Worm (Caenorhabditis elegans) whole organism, L1 larva: ENCODE results near the gene cwf-19L2.

Experiments
- C04F5.9 ChIP-seq: sonication (generic microtip); optimal IDR thresholded peaks from 2 replicates; lab custom pipeline; 2016; ENCODE audit warnings: missing genetic modification characterization, missing compliant biosample characterization
- C16A3.4 ChIP-seq: fragments of 150-350 bp; optimal IDR thresholded peaks from 2 replicates; lab custom pipeline; 2014; ENCODE audit warnings: missing biosample characterization, missing genetic modification characterization
- Y116A8C.19 ChIP-seq: sonication (generic microtip); optimal IDR thresholded peaks from 2 replicates; lab custom pipeline; 2016; ENCODE audit warnings: missing compliant biosample characterization, missing genetic modification characterization, borderline replicate concordance
- aly-2 ChIP-seq: fragments of 150-350 bp; optimal IDR thresholded peaks from 2 replicates; lab custom pipeline; 2014; ENCODE audit warnings: missing biosample characterization, missing genetic modification characterization
- ama-1 ChIP-seq: fragments of 150-350 bp; optimal IDR thresholded peaks from 2 replicates; lab custom pipeline; 2014
- blmp-1 ChIP-seq: fragments of 150-350 bp; optimal IDR thresholded peaks from 2 replicates; lab custom pipeline; 2014; ENCODE audit warnings: missing biosample characterization, missing genetic modification characterization
- ceh-88 ChIP-seq: fragments of 200-800 bp; sonication (Bioruptor generic); IDR thresholded peaks from 2 replicates; pipeline ENCODE4 v1.3.6; 2022; ENCODE audit warnings: missing genetic modification characterization, missing compliant biosample characterization
- efl-1 ChIP-seq, 4 experiments: fragments of 150-350 bp; optimal IDR thresholded peaks in 3 of 4; peaks in 1 of 4; 1 replicate in 1 of 4; 2 replicates in 3 of 4; lab custom pipeline; 2014; ENCODE audit warnings: missing biosample characterization in 2 of 4, missing genetic modification characterization in 2 of 4, missing genetic modification reagents in 2 of 4
- efl-3 ChIP-seq: fragments of 200-800 bp; sonication (Bioruptor generic); optimal IDR thresholded peaks from 2 replicates; lab custom pipeline; 2018; ENCODE audit warnings: mild to moderate bottlenecking, missing genetic modification characterization, missing compliant biosample characterization
- egl-27 ChIP-seq, 2 experiments: fragments of 150-350 bp in 1 of 2; sonication (generic microtip); optimal IDR thresholded peaks; 3 replicates each; lab custom pipeline; 2017 to 2018; ENCODE audit warnings: missing biosample characterization in 2 of 2, missing genetic modification characterization in 2 of 2, missing genetic modification reagents in 2 of 2
- elt-2 ChIP-seq: sonication (generic microtip); optimal IDR thresholded peaks from 2 replicates; lab custom pipeline; 2016; ENCODE audit warnings: missing genetic modification characterization, mild to moderate bottlenecking, inconsistent platforms, missing compliant biosample characterization, missing genetic modification reagents
- ets-5 ChIP-seq: fragments of 200-800 bp; sonication (Bioruptor generic); IDR thresholded peaks from 2 replicates; pipeline ENCODE4 v1.3.6; 2022; ENCODE audit warnings: missing genetic modification characterization, missing compliant biosample characterization
- fkh-4 ChIP-seq: sonication (generic microtip); optimal IDR thresholded peaks from 2 replicates; lab custom pipeline; 2016; ENCODE audit warnings: missing compliant biosample characterization, missing genetic modification characterization, borderline replicate concordance
- fkh-8 ChIP-seq: sonication (generic microtip); optimal IDR thresholded peaks from 2 replicates; lab custom pipeline; 2016; ENCODE audit warnings: mild to moderate bottlenecking, missing genetic modification characterization, missing compliant biosample characterization
- fos-1 ChIP-seq: fragments of 150-350 bp; optimal IDR thresholded peaks from 2 replicates; lab custom pipeline; 2014; ENCODE audit warnings: missing biosample characterization, missing genetic modification characterization
- grh-1 ChIP-seq: fragments of 200-800 bp; sonication (Bioruptor generic); IDR thresholded peaks from 2 replicates; pipeline ENCODE4 v1.3.6; 2022; ENCODE audit warnings: missing genetic modification reagents, missing genetic modification characterization, missing compliant biosample characterization
- jun-1 ChIP-seq: fragments of 150-350 bp; optimal IDR thresholded peaks from 2 replicates; lab custom pipeline; 2014; ENCODE audit warnings: missing biosample characterization, missing genetic modification reagents, missing genetic modification characterization
- lin-14 ChIP-seq: fragments of 200-800 bp; sonication (Bioruptor generic); optimal IDR thresholded peaks from 2 replicates; lab custom pipeline; 2018; ENCODE audit warnings: mild to moderate bottlenecking, missing genetic modification characterization, moderate library complexity, missing compliant biosample characterization
- lin-39 ChIP-seq: fragments of 150-350 bp; optimal IDR thresholded peaks from 2 replicates; lab custom pipeline; 2014; ENCODE audit warnings: missing biosample characterization, missing genetic modification reagents, missing genetic modification characterization
- lir-3 ChIP-seq: sonication (generic microtip); optimal IDR thresholded peaks from 2 replicates; lab custom pipeline; 2016; ENCODE audit warnings: mild to moderate bottlenecking, missing genetic modification characterization, moderate library complexity, missing compliant biosample characterization; ENCODE audit not compliant: poor library complexity
- lsy-2 ChIP-seq, 2 experiments: fragments of 150-350 bp; optimal IDR thresholded peaks; 2 replicates each; lab custom pipeline; 2014; ENCODE audit warnings: missing biosample characterization in 2 of 2, missing genetic modification characterization in 2 of 2
- mab-9 ChIP-seq: fragments of 200-800 bp; sonication (Bioruptor generic); IDR thresholded peaks from 2 replicates; pipeline ENCODE4 v1.3.6; 2022; ENCODE audit warnings: missing genetic modification reagents, missing genetic modification characterization, missing compliant biosample characterization
- mef-2 ChIP-seq: fragments of 150-350 bp; optimal IDR thresholded peaks from 2 replicates; lab custom pipeline; 2014; ENCODE audit warnings: missing biosample characterization, missing genetic modification characterization
- mep-1 ChIP-seq: fragments of 150-350 bp; optimal IDR thresholded peaks from 2 replicates; lab custom pipeline; 2014; ENCODE audit warnings: missing biosample characterization, missing genetic modification characterization
- nhr-12 ChIP-seq: sonication (generic microtip); optimal IDR thresholded peaks from 2 replicates; lab custom pipeline; 2017; ENCODE audit warnings: missing biosample characterization, missing genetic modification characterization
- nhr-71 ChIP-seq: sonication (generic microtip); optimal IDR thresholded peaks from 2 replicates; lab custom pipeline; 2016; ENCODE audit warnings: mild to moderate bottlenecking, missing genetic modification characterization, moderate library complexity, missing compliant biosample characterization
- nhr-84 ChIP-seq: sonication (generic microtip); optimal IDR thresholded peaks from 2 replicates; lab custom pipeline; 2017; ENCODE audit warnings: missing biosample characterization, missing genetic modification characterization
- nhr-85 ChIP-seq: sonication (generic microtip); peaks from one replicate; lab custom pipeline; 2016; ENCODE audit warnings: missing genetic modification characterization, inconsistent platforms, missing compliant biosample characterization
- nhr-90 ChIP-seq: sonication (generic microtip); optimal IDR thresholded peaks from 2 replicates; lab custom pipeline; 2016; ENCODE audit warnings: mild to moderate bottlenecking, missing genetic modification characterization, missing compliant biosample characterization; ENCODE audit not compliant: poor library complexity
- pag-3 ChIP-seq: sonication (generic microtip); optimal IDR thresholded peaks from 2 replicates; lab custom pipeline; 2017; ENCODE audit warnings: missing genetic modification characterization, mild to moderate bottlenecking, missing compliant biosample characterization, antibody characterized with exemption, borderline replicate concordance; ENCODE audit not compliant: insufficient read depth
- pax-3 ChIP-seq: fragments of 200-800 bp; sonication (Bioruptor generic); optimal IDR thresholded peaks from 2 replicates; lab custom pipeline; 2018; ENCODE audit warnings: mild to moderate bottlenecking, missing genetic modification characterization, moderate library complexity, missing compliant biosample characterization
- rnt-1 ChIP-seq: sonication (generic microtip); optimal IDR thresholded peaks from 2 replicates; lab custom pipeline; 2016; ENCODE audit warnings: mild to moderate bottlenecking, missing genetic modification characterization, moderate library complexity, missing compliant biosample characterization
- skn-1 ChIP-seq: fragments of 150-350 bp; optimal IDR thresholded peaks from 2 replicates; lab custom pipeline; 2014; ENCODE audit warnings: missing biosample characterization, missing genetic modification characterization
- snpc-4 ChIP-seq: fragments of 150-350 bp; optimal IDR thresholded peaks from 2 replicates; lab custom pipeline; 2014; ENCODE audit warnings: missing biosample characterization, missing genetic modification characterization
- snu-23 ChIP-seq: sonication (generic microtip); optimal IDR thresholded peaks from 2 replicates; lab custom pipeline; 2016; ENCODE audit warnings: missing genetic modification characterization, missing compliant biosample characterization
- sox-4 ChIP-seq: sonication (generic microtip); optimal IDR thresholded peaks from 2 replicates; lab custom pipeline; 2016; ENCODE audit warnings: missing genetic modification characterization, missing compliant biosample characterization
- tlp-1 ChIP-seq: fragments of 150-350 bp; optimal IDR thresholded peaks from 2 replicates; lab custom pipeline; 2014; ENCODE audit warnings: missing biosample characterization, missing genetic modification characterization
- vab-15 ChIP-seq: sonication (generic microtip); optimal IDR thresholded peaks from 2 replicates; lab custom pipeline; 2017; ENCODE audit warnings: missing genotype, mild to moderate bottlenecking, missing genetic modification characterization, missing compliant biosample characterization
- ztf-4 ChIP-seq: fragments of 150-350 bp; optimal IDR thresholded peaks from 2 replicates; lab custom pipeline; 2014; ENCODE audit warnings: missing biosample characterization, missing genetic modification characterization

Gene cwf-19L2

DNA sequence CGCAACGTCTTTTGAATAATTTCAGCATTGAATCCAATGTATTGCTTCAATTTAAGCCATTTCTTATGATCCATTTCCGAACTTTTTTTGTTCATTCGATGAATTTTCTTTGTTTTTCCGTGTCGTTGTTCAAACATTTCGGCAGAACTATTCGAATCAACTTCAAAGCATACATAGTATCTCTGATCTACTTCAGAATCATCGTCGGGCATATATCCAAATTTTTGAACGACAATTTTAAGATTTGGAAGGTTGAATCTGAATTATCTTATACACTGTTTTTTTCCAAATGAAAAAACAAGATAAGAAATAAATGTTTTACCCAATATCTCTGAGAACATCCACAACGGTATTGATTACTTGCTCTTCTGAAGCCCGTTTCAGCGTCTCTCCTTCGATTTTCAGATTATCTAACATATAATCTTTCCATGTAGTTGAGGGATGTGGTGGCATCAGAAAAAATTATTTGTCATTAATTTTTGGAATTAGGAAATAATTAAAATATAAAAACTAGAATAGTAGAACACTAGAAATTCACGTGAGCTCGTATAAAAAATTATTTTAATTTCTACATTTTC, 35.8 kb downstream of the cwf-19L2 start, which contains the start of gene lab-2:
Gene lab-2, minus strand, starts transcription at position 453 of the 578 bp plus-strand sequence.
- TF ChIP-seq nhr-84 (no peak), C04F5.9 (tag; lab: Kevin White, UChicago) (no peak), sox-4 (no peak), fkh-4 (no peak), mab-9 (GFP tag; lab: Robert Waterston, UW) (no peak), jun-1 (tag; lab: Kevin White, UChicago) (no peak), skn-1 (no peak), C16A3.4 (peak; percentile 7), rnt-1 (tag; lab: Kevin White, UChicago) (no peak), mef-2 (tag; lab: Kevin White, UChicago) (no peak), lsy-2 (tag; optimal IDR thresholded peaks at IDR 0.05; lab: Kevin White, UChicago) (no peak), fos-1 (tag; lab: Kevin White, UChicago) (no peak), egl-27 (tag; optimal IDR thresholded peaks at IDR 0.05; lab: Kevin White, UChicago) (no peak), nhr-12 (tag; lab: Kevin White, UChicago) (no peak), nhr-71 (tag; lab: Kevin White, UChicago) (no peak), efl-3 (no peak), pax-3 (tag; lab: Kevin White, UChicago) (no peak), vab-15 (tag; lab: Kevin White, UChicago) (no peak), tlp-1 (tag; lab: Kevin White, UChicago) (no peak), aly-2 (tag; lab: Kevin White, UChicago) (peak; percentile 22), ets-5 (GFP tag; lab: Robert Waterston, UW) (no peak), lir-3 (tag; lab: Kevin White, UChicago) (no peak), lin-14 (GFP tag; lab: Kevin White, UChicago) (no peak), ztf-4 (tag; lab: Kevin White, UChicago) (peak; percentile 49), pag-3 (no peak), efl-1 (optimal IDR thresholded peaks at IDR 0.05; lab: Kevin White, UChicago) (no peak), efl-1 (GFP tag; optimal IDR thresholded peaks at IDR 0.05 in 1 of 2; lab: Kevin White, UChicago) (peak in 1 of 2 experiments; percentile 78), Y116A8C.19 (no peak), fkh-8 (no peak), nhr-90 (tag; lab: Kevin White, UChicago) (peak; percentile 22), ama-1 (peak; percentile 79), grh-1 (GFP tag; lab: Robert Waterston, UW) (no peak), elt-2 (tag; lab: Kevin White, UChicago) (peak; percentile 11), lin-39 (tag; lab: Kevin White, UChicago) (no peak), ceh-88 (no peak)

DNA sequence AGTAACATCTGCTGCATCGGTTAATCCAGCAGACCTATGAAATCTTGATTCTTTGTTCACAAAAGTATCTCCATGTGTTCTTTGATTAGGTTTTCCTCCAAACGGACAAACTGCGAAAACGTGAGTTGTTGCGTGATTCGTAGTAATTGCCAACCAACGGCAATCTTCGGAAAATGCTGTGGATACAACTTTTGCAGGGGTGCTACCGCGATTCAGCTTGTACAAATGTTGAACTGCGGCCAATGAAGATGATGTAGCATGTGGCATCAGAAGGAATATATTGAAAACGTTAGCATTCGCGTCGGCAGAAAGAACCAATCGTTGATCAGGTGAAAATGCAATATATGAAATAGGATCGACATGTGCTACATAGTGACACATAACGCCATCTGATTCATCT, 38.2 kb downstream of the cwf-19L2 start:
- TF ChIP-seq jun-1 (tag; lab: Kevin White, UChicago) (no peak), nhr-85 (peak; percentile 56)

DNA sequence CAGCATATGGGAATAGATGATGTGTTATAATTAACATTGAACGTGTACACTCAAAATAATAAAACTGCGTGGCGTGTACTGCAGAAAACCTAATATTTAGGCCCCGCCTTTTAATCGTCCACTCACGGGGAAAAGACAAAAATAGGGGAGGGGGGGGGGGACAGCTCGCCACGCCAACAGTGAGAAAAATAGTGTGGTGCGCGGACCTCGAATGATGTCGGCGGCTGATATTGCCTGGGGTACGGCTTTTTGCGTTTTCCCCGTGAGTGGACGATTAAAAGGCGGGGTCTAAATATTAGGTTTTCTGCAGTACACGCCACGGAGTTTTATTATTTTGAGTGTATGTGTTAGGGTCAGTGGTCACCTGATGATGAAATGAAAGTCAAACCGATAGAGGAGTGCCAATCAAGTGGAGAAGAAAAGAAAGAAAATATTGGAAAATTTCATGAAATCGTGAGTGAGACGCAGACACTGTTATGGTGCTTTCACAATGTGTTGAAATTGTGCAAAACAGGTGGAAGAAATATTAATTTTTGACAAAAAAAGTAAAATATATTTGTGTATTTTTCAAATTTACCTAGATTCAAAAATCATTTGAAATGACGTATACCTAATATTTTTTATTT, 40.6 kb downstream of the cwf-19L2 start:
- peak; percentile 50 for TF ChIP-seq blmp-1 (tag; lab: Kevin White, UChicago)
- TF ChIP-seq nhr-71 (tag; lab: Kevin White, UChicago): peak; percentile 17
- TF ChIP-seq rnt-1 (tag; lab: Kevin White, UChicago): peak; percentile 29
- peak; percentile 8 for TF ChIP-seq mep-1 (tag; lab: Kevin White, UChicago)
- peak; percentile 40 for TF ChIP-seq skn-1
- peak; percentile 69 for TF ChIP-seq snpc-4 (tag; lab: Kevin White, UChicago)
- TF ChIP-seq snu-23 (GFP tag; lab: Kevin White, UChicago): peak; percentile 14
- peak; percentile 32 for TF ChIP-seq lin-14 (GFP tag; lab: Kevin White, UChicago)
- peak; percentile 1 for TF ChIP-seq nhr-85
